Worm (Caenorhabditis elegans) whole organism, L4 larva: ENCODE data around the gene arrd-9.

Experiments used
- D1046.2 ChIP-seq: fragments of 200-800 bp; sonication (Bioruptor generic); IDR thresholded peaks from 2 replicates; pipeline ENCODE4 v1.3.6; 2022; ENCODE audit warnings: missing genetic modification characterization, missing compliant biosample characterization
- F10B5.3 ChIP-seq: sonication (generic microtip); optimal IDR thresholded peaks from 2 replicates; lab custom pipeline; 2016; ENCODE audit warnings: mild to moderate bottlenecking, missing genetic modification characterization, missing compliant biosample characterization
- F37D6.2 ChIP-seq: sonication (generic microtip); optimal IDR thresholded peaks from 2 replicates; lab custom pipeline; 2016; ENCODE audit warnings: mild to moderate bottlenecking, missing genetic modification characterization, missing compliant biosample characterization
- T26A8.4 ChIP-seq: fragments of 200-800 bp; sonication (Bioruptor generic); IDR thresholded peaks from 2 replicates; pipeline ENCODE4 v1.3.6; 2022; ENCODE audit warnings: missing genetic modification characterization, missing compliant biosample characterization
- Y105C5A.15 ChIP-seq: fragments of 200-800 bp; sonication (Bioruptor generic); IDR thresholded peaks from 2 replicates; pipeline ENCODE4 v1.3.6; 2022; ENCODE audit warnings: missing genetic modification characterization, missing compliant biosample characterization
- Y48G9A.11 ChIP-seq: fragments of 200-800 bp; sonication (Bioruptor generic); IDR thresholded peaks from 2 replicates; pipeline ENCODE4 v1.3.6; 2022; ENCODE audit warnings: missing genetic modification reagents, missing genetic modification characterization, missing compliant biosample characterization
- ZK337.2 ChIP-seq: fragments of 200-800 bp; sonication (Bioruptor generic); IDR thresholded peaks from 2 replicates; pipeline ENCODE4 v1.3.6; 2022; ENCODE audit warnings: missing genetic modification reagents, missing genetic modification characterization, missing compliant biosample characterization
- ZK546.5 ChIP-seq, 2 experiments: sonication (generic microtip); optimal IDR thresholded peaks; 2 replicates each; lab custom pipeline; 2017; ENCODE audit warnings: missing biosample characterization in 2 of 2, missing genetic modification characterization in 2 of 2
- aly-2 ChIP-seq: sonication (generic microtip); optimal IDR thresholded peaks from 2 replicates; lab custom pipeline; 2018; ENCODE audit warnings: missing biosample characterization, missing genetic modification characterization
- ama-1 ChIP-seq: fragments of 150-350 bp; optimal IDR thresholded peaks from 2 replicates; lab custom pipeline; 2014; ENCODE audit warnings: inconsistent platforms, mixed read lengths
- attf-4 ChIP-seq: sonication (generic microtip); optimal IDR thresholded peaks from 3 replicates; lab custom pipeline; 2017; ENCODE audit warnings: missing biosample characterization, missing genetic modification characterization
- ceh-20 ChIP-seq: fragments of 200-800 bp; sonication (Bioruptor generic); IDR thresholded peaks from 2 replicates; pipeline ENCODE4 v1.3.6; 2022; ENCODE audit warnings: missing genetic modification reagents, missing genetic modification characterization, missing compliant biosample characterization
- ceh-32 ChIP-seq: sonication (generic microtip); optimal IDR thresholded peaks from 2 replicates; lab custom pipeline; 2016; ENCODE audit warnings: mild to moderate bottlenecking, missing genetic modification characterization, missing compliant biosample characterization; ENCODE audit not compliant: poor library complexity
- ceh-62 ChIP-seq: sonication (generic microtip); optimal IDR thresholded peaks from 2 replicates; lab custom pipeline; 2017; ENCODE audit warnings: missing biosample characterization, missing genetic modification characterization
- ceh-82 ChIP-seq: sonication (generic microtip); optimal IDR thresholded peaks from 2 replicates; lab custom pipeline; 2017; ENCODE audit warnings: missing biosample characterization, missing genetic modification characterization
- cey-2 ChIP-seq: sonication (generic microtip); optimal IDR thresholded peaks from 3 replicates; lab custom pipeline; 2017; ENCODE audit warnings: missing genetic modification characterization, mild to moderate bottlenecking, missing compliant biosample characterization, antibody characterized with exemption, borderline replicate concordance; ENCODE audit not compliant: insufficient read depth
- ctbp-1 ChIP-seq: fragments of 200-800 bp; sonication (Bioruptor generic); IDR thresholded peaks from 2 replicates; pipeline ENCODE4 v1.3.6; 2022; ENCODE audit warnings: missing genetic modification reagents, missing genetic modification characterization, missing compliant biosample characterization
- daf-16 ChIP-seq, 3 experiments: sonication (generic microtip); optimal IDR thresholded peaks; 2 replicates each; lab custom pipeline; 2016 to 2017; ENCODE audit warnings: missing genetic modification characterization in 3 of 3, missing genetic modification reagents in 3 of 3, mild to moderate bottlenecking in 2 of 3, missing compliant biosample characterization in 2 of 3, missing biosample characterization in 1 of 3, moderate library complexity in 1 of 3
- dmd-6 ChIP-seq: fragments of 200-800 bp; sonication (Bioruptor generic); IDR thresholded peaks from 2 replicates; pipeline ENCODE4 v1.3.6; 2022; ENCODE audit warnings: missing genetic modification reagents, missing genetic modification characterization, missing compliant biosample characterization
- dmd-8 ChIP-seq: fragments of 200-800 bp; sonication (Bioruptor generic); IDR thresholded peaks from 2 replicates; pipeline ENCODE4 v1.3.6; 2022; ENCODE audit warnings: missing genetic modification characterization, missing compliant biosample characterization
- dmd-9 ChIP-seq: fragments of 200-800 bp; sonication (Bioruptor generic); IDR thresholded peaks from 2 replicates; pipeline ENCODE4 v1.3.6; 2022; ENCODE audit warnings: missing genetic modification reagents, missing genetic modification characterization, missing compliant biosample characterization
- fos-1 ChIP-seq: fragments of 150-350 bp; optimal IDR thresholded peaks from 2 replicates; lab custom pipeline; 2014; ENCODE audit warnings: missing biosample characterization, missing genetic modification characterization
- gei-8 ChIP-seq: fragments of 200-800 bp; sonication (Bioruptor generic); optimal IDR thresholded peaks from 2 replicates; lab custom pipeline; 2018; ENCODE audit warnings: mild to moderate bottlenecking, missing genetic modification characterization, missing compliant biosample characterization
- hlh-30 ChIP-seq: sonication (generic microtip); optimal IDR thresholded peaks from 2 replicates; lab custom pipeline; 2017; ENCODE audit warnings: antibody characterized with exemption, mild to moderate bottlenecking, missing genetic modification characterization, missing compliant biosample characterization; ENCODE audit not compliant: insufficient read depth
- jun-1 ChIP-seq: fragments of 150-350 bp; optimal IDR thresholded peaks from 2 replicates; lab custom pipeline; 2014; ENCODE audit warnings: missing biosample characterization, missing genetic modification reagents, missing genetic modification characterization
- lim-7 ChIP-seq: fragments of 200-800 bp; sonication (Bioruptor generic); IDR thresholded peaks from 2 replicates; pipeline ENCODE4 v1.3.6; 2022; ENCODE audit warnings: missing genetic modification characterization, missing compliant biosample characterization
- lin-13 ChIP-seq: fragments of 150-350 bp; optimal IDR thresholded peaks from 2 replicates; lab custom pipeline; 2014; ENCODE audit warnings: missing biosample characterization, missing genetic modification reagents, missing genetic modification characterization
- lin-38 ChIP-seq: fragments of 200-800 bp; sonication (Bioruptor generic); IDR thresholded peaks from 2 replicates; pipeline ENCODE4 v1.3.6; 2022; ENCODE audit warnings: missing genetic modification reagents, missing genetic modification characterization, missing compliant biosample characterization
- lsy-2 ChIP-seq, 2 experiments: fragments of 150-350 bp in 1 of 2; sonication (generic microtip) in 1 of 2; optimal IDR thresholded peaks; 2 replicates each; lab custom pipeline; 2014 to 2017; ENCODE audit warnings: missing biosample characterization in 2 of 2, missing genetic modification characterization in 2 of 2
- madf-5 ChIP-seq, 2 experiments: fragments of 200-800 bp; sonication (Bioruptor generic); IDR thresholded peaks; 2 replicates each; pipeline ENCODE4 v1.3.6; 2022; ENCODE audit warnings: missing compliant biosample characterization in 2 of 2, missing genetic modification characterization in 2 of 2
- nhr-10 ChIP-seq: fragments of 150-350 bp; optimal IDR thresholded peaks from 2 replicates; lab custom pipeline; 2014; ENCODE audit warnings: missing biosample characterization, missing genetic modification characterization
- nhr-111 ChIP-seq: fragments of 200-800 bp; sonication (Bioruptor generic); optimal IDR thresholded peaks from 2 replicates; lab custom pipeline; 2018; ENCODE audit warnings: mild to moderate bottlenecking, missing genetic modification characterization, missing compliant biosample characterization
- nhr-25 ChIP-seq: sonication (generic microtip); optimal IDR thresholded peaks from 2 replicates; lab custom pipeline; 2017; ENCODE audit warnings: missing genetic modification characterization, mild to moderate bottlenecking, missing compliant biosample characterization, antibody characterized with exemption, moderate library complexity, borderline replicate concordance; ENCODE audit not compliant: insufficient read depth
- nhr-41 ChIP-seq: fragments of 200-800 bp; sonication (Bioruptor generic); IDR thresholded peaks from 2 replicates; pipeline ENCODE4 v1.3.6; 2022; ENCODE audit warnings: missing genetic modification reagents, missing genetic modification characterization, missing compliant biosample characterization
- nhr-48 ChIP-seq: sonication (generic microtip); optimal IDR thresholded peaks from 2 replicates; lab custom pipeline; 2016; ENCODE audit warnings: mild to moderate bottlenecking, missing genetic modification characterization, missing compliant biosample characterization
- nhr-76 ChIP-seq: fragments of 150-350 bp; optimal IDR thresholded peaks from 2 replicates; lab custom pipeline; 2014; ENCODE audit warnings: missing biosample characterization, missing genetic modification characterization
- nhr-77 ChIP-seq: fragments of 150-350 bp; optimal IDR thresholded peaks from 2 replicates; lab custom pipeline; 2014; ENCODE audit warnings: missing biosample characterization, missing genetic modification characterization
- php-3 ChIP-seq: fragments of 200-800 bp; sonication (Bioruptor generic); IDR thresholded peaks from 2 replicates; pipeline ENCODE4 v1.3.6; 2022; ENCODE audit warnings: missing genetic modification reagents, missing genetic modification characterization, missing compliant biosample characterization
- pqm-1 ChIP-seq: sonication (generic microtip); optimal IDR thresholded peaks from 2 replicates; lab custom pipeline; 2017; ENCODE audit warnings: missing biosample characterization, missing genetic modification characterization
- rbr-2 ChIP-seq: sonication (generic microtip); optimal IDR thresholded peaks from 2 replicates; lab custom pipeline; 2016; ENCODE audit warnings: missing genotype, missing genetic modification characterization, missing compliant biosample characterization
- sdz-12 ChIP-seq: fragments of 200-800 bp; sonication (Bioruptor generic); optimal IDR thresholded peaks from 2 replicates; lab custom pipeline; 2018; ENCODE audit warnings: mild to moderate bottlenecking, missing genetic modification characterization, missing compliant biosample characterization
- set-16 ChIP-seq: fragments of 200-800 bp; sonication (Bioruptor generic); IDR thresholded peaks from 2 replicates; pipeline ENCODE4 v1.3.6; 2022; ENCODE audit warnings: missing genetic modification reagents, missing genetic modification characterization, missing compliant biosample characterization
- spr-1 ChIP-seq: sonication (generic microtip); optimal IDR thresholded peaks from 2 replicates; lab custom pipeline; 2016; ENCODE audit warnings: mild to moderate bottlenecking, missing genetic modification characterization, missing compliant biosample characterization
- spr-3 ChIP-seq: fragments of 200-800 bp; sonication (Bioruptor generic); optimal IDR thresholded peaks from 2 replicates; lab custom pipeline; 2018; ENCODE audit warnings: mild to moderate bottlenecking, missing genetic modification characterization, missing compliant biosample characterization
- tra-1 ChIP-seq: fragments of 200-800 bp; sonication (Bioruptor generic); IDR thresholded peaks from 2 replicates; pipeline ENCODE4 v1.3.6; 2022; ENCODE audit warnings: missing genetic modification reagents, missing genetic modification characterization, missing compliant biosample characterization
- unc-130 ChIP-seq: sonication (generic microtip); optimal IDR thresholded peaks from 2 replicates; lab custom pipeline; 2016; ENCODE audit warnings: missing genetic modification reagents, missing genetic modification characterization, missing compliant biosample characterization
- unc-39 ChIP-seq: sonication (generic microtip); optimal IDR thresholded peaks from 2 replicates; lab custom pipeline; 2017; ENCODE audit warnings: missing biosample characterization, missing genetic modification characterization
- vab-7 ChIP-seq: fragments of 200-800 bp; sonication (Bioruptor generic); IDR thresholded peaks from 2 replicates; pipeline ENCODE4 v1.3.6; 2022; ENCODE audit warnings: missing genetic modification reagents, missing genetic modification characterization, missing compliant biosample characterization
- zfp-2 ChIP-seq: sonication (generic microtip); optimal IDR thresholded peaks from 2 replicates; lab custom pipeline; 2016; ENCODE audit warnings: mild to moderate bottlenecking, missing genetic modification characterization, missing compliant biosample characterization
- zip-11 ChIP-seq: fragments of 200-800 bp; sonication (Bioruptor generic); IDR thresholded peaks from 2 replicates; pipeline ENCODE4 v1.3.6; 2022; ENCODE audit warnings: missing genetic modification characterization, missing compliant biosample characterization

Gene arrd-9

ce11 chrII:12494556-12495131, 13.9 kb upstream of the arrd-9 start, which contains the start of gene col-85 (continued):
- TF ChIP-seq F37D6.2 (tag; lab: Kevin White, UChicago) (peak; percentile 53), nhr-48 (tag; lab: Kevin White, UChicago) (peak; percentile 67), nhr-25 (tag; lab: Kevin White, UChicago) (no peak), ZK546.5 (tag; optimal IDR thresholded peaks at IDR 0.05; lab: Kevin White, UChicago) (no peak), ceh-62 (tag; lab: Kevin White, UChicago) (no peak), F10B5.3 (tag; lab: Kevin White, UChicago) (no peak), spr-3 (GFP tag; lab: Kevin White, UChicago) (peak; percentile 81), dmd-6 (GFP tag; lab: Robert Waterston, UW) (peak; percentile 79), dmd-8 (GFP tag; lab: Robert Waterston, UW) (peak; percentile 95), php-3 (GFP tag; lab: Robert Waterston, UW) (peak; percentile 84), vab-7 (peak; percentile 96), T26A8.4 (GFP tag; lab: Robert Waterston, UW) (peak; percentile 92), lsy-2 (tag; optimal IDR thresholded peaks at IDR 0.05; lab: Kevin White, UChicago) (no peak), gei-8 (GFP tag; lab: Kevin White, UChicago) (peak; percentile 76), ZK337.2 (peak; percentile 93), aly-2 (tag; lab: Kevin White, UChicago) (no peak), nhr-10 (no peak), pqm-1 (tag; lab: Kevin White, UChicago) (no peak), spr-1 (tag; lab: Kevin White, UChicago) (peak; percentile 79), ceh-32 (tag; lab: Kevin White, UChicago) (peak; percentile 2), set-16 (GFP tag; lab: Robert Waterston, UW) (no peak), rbr-2 (tag; lab: Kevin White, UChicago) (peak; percentile 87), nhr-41 (GFP tag; lab: Robert Waterston, UW) (peak; percentile 94), unc-39 (tag; lab: Kevin White, UChicago) (no peak), madf-5 (GFP tag; IDR thresholded peaks at IDR 0.05; lab: Robert Waterston, UW) (peak; percentile 89 to 90; a peak in 3 of 4 replicates), nhr-77 (tag; lab: Kevin White, UChicago) (peak; percentile 60), Y105C5A.15 (GFP tag; lab: Robert Waterston, UW) (peak; percentile 90; the same call in 1 of the 2 replicates), nhr-111 (GFP tag; lab: Kevin White, UChicago) (peak; percentile 73), daf-16 (GFP tag; optimal IDR thresholded peaks at IDR 0.05; lab: Kevin White, UChicago) (peak; percentile 14 to 86), daf-16 (tag; optimal IDR thresholded peaks at IDR 0.05; lab: Kevin White, UChicago) (peak; percentile 57), lin-13 (GFP tag; lab: Kevin White, UChicago) (peak; percentile 74), dmd-9 (GFP tag; lab: Robert Waterston, UW) (peak; percentile 87), sdz-12 (GFP tag; lab: Kevin White, UChicago) (no peak), zfp-2 (tag; lab: Kevin White, UChicago) (peak; percentile 48), unc-130 (GFP tag; lab: Kevin White, UChicago) (peak; percentile 63), hlh-30 (tag; lab: Kevin White, UChicago) (peak; percentile 65), ceh-20 (GFP tag; lab: Robert Waterston, UW) (peak; percentile 78), Y48G9A.11 (GFP tag; lab: Robert Waterston, UW) (peak; percentile 87), fos-1 (tag; lab: Kevin White, UChicago) (no peak), D1046.2 (GFP tag; lab: Robert Waterston, UW) (peak; percentile 91), lin-38 (GFP tag; lab: Robert Waterston, UW) (peak; percentile 90), lim-7 (GFP tag; lab: Robert Waterston, UW) (peak; percentile 98), ama-1 (no peak), ctbp-1 (GFP tag; lab: Robert Waterston, UW) (peak; percentile 91), tra-1 (peak; percentile 94), nhr-76 (tag; lab: Kevin White, UChicago) (no peak), zip-11 (GFP tag; lab: Robert Waterston, UW) (0 out of 2 replicates have a peak, but pooled peaks have one; percentile 53), ceh-82 (tag; lab: Kevin White, UChicago) (no peak), attf-4 (tag; lab: Kevin White, UChicago) (no peak), jun-1 (tag; lab: Kevin White, UChicago) (no peak), cey-2 (no peak)
